Worm (Caenorhabditis elegans) whole organism, young adult: Measurements from ENCODE around the gene octr-1.

Experiments
- B0336.3 ChIP-seq: fragments of 200-800 bp; sonication (Bioruptor generic); IDR thresholded peaks from 2 replicates; pipeline ENCODE4 v1.3.6; 2022; ENCODE audit warnings: missing genetic modification characterization, missing compliant biosample characterization
- C06A6.2 ChIP-seq: fragments of 200-800 bp; sonication (Bioruptor generic); conservative IDR thresholded peaks from 2 replicates; pipeline ENCODE4 v1.3.6; 2022; ENCODE audit warnings: missing genetic modification characterization, missing compliant biosample characterization
- F37B4.10 ChIP-seq: fragments of 200-800 bp; sonication (Bioruptor generic); IDR thresholded peaks from 2 replicates; pipeline ENCODE4 v1.3.6; 2022; ENCODE audit warnings: missing genetic modification characterization, missing compliant biosample characterization
- F52B5.7 ChIP-seq: sonication (generic microtip); optimal IDR thresholded peaks from 2 replicates; lab custom pipeline; 2016; ENCODE audit warnings: mild to moderate bottlenecking, missing genetic modification characterization, missing compliant biosample characterization
- F55B11.4 ChIP-seq: sonication (generic microtip); optimal IDR thresholded peaks from 2 replicates; lab custom pipeline; 2016; ENCODE audit warnings: missing compliant biosample characterization, missing genetic modification characterization, borderline replicate concordance; ENCODE audit not compliant: insufficient read depth
- F57A8.1 ChIP-seq: fragments of 200-800 bp; sonication (Bioruptor generic); optimal IDR thresholded peaks from 2 replicates; lab custom pipeline; 2018; ENCODE audit warnings: mild to moderate bottlenecking, missing genetic modification characterization, moderate library complexity, missing compliant biosample characterization
- T07F8.4 ChIP-seq: sonication (generic microtip); optimal IDR thresholded peaks from 2 replicates; lab custom pipeline; 2016; ENCODE audit warnings: mild to moderate bottlenecking, missing genetic modification characterization, moderate library complexity, missing compliant biosample characterization
- Y56A3A.18 ChIP-seq: fragments of 200-800 bp; sonication (Bioruptor generic); IDR thresholded peaks from 2 replicates; pipeline ENCODE4 v1.3.6; 2022; ENCODE audit warnings: missing genetic modification reagents, missing genetic modification characterization, missing compliant biosample characterization
- aptf-3 ChIP-seq: fragments of 200-800 bp; sonication (Bioruptor generic); IDR thresholded peaks from 2 replicates; pipeline ENCODE4 v1.3.6; 2022; ENCODE audit warnings: missing genetic modification characterization, missing compliant biosample characterization
- attf-3 ChIP-seq: fragments of 200-800 bp; sonication (Bioruptor generic); conservative IDR thresholded peaks from 2 replicates; pipeline ENCODE4 v1.3.6; 2022; ENCODE audit warnings: missing genetic modification reagents, missing genetic modification characterization, missing compliant biosample characterization
- cebp-1 ChIP-seq, 2 experiments: fragments of 200-800 bp in 1 of 2; sonication (Bioruptor generic) in 1 of 2; sonication (generic microtip) in 1 of 2; IDR thresholded peaks in 1 of 2; optimal IDR thresholded peaks in 1 of 2; 2 replicates each; pipeline versions ENCODE4 v1.3.6 to Lab custom; 2017 to 2022; ENCODE audit warnings: missing compliant biosample characterization in 2 of 2, missing genetic modification characterization in 2 of 2, mild to moderate bottlenecking in 1 of 2, missing genetic modification reagents in 1 of 2, moderate library complexity in 1 of 2
- cebp-2 ChIP-seq: fragments of 200-800 bp; sonication (Bioruptor generic); IDR thresholded peaks from 2 replicates; pipeline ENCODE4 v1.3.6; 2022; ENCODE audit warnings: missing genetic modification characterization, missing compliant biosample characterization
- ceh-100 ChIP-seq: fragments of 200-800 bp; sonication (Bioruptor generic); IDR thresholded peaks from 2 replicates; pipeline ENCODE4 v1.3.6; 2022; ENCODE audit warnings: missing genetic modification reagents, missing genetic modification characterization, missing compliant biosample characterization
- ceh-27 ChIP-seq: fragments of 200-800 bp; sonication (Bioruptor generic); optimal IDR thresholded peaks from 2 replicates; lab custom pipeline; 2018; ENCODE audit warnings: mild to moderate bottlenecking, missing genetic modification characterization, moderate library complexity, missing compliant biosample characterization
- ceh-40 ChIP-seq: fragments of 200-800 bp; sonication (Bioruptor generic); IDR thresholded peaks from 2 replicates; pipeline ENCODE4 v1.3.6; 2022; ENCODE audit warnings: missing genetic modification characterization, missing compliant biosample characterization
- ceh-58 ChIP-seq: fragments of 200-800 bp; sonication (Bioruptor generic); IDR thresholded peaks from 2 replicates; pipeline ENCODE4 v1.3.6; 2022; ENCODE audit warnings: missing genetic modification characterization, missing compliant biosample characterization
- chd-7 ChIP-seq: sonication (generic microtip); optimal IDR thresholded peaks from 2 replicates; lab custom pipeline; 2016; ENCODE audit warnings: mild to moderate bottlenecking, missing genetic modification characterization, moderate library complexity, missing compliant biosample characterization
- dpff-1 ChIP-seq: sonication (generic microtip); optimal IDR thresholded peaks from 2 replicates; lab custom pipeline; 2017; ENCODE audit warnings: mild to moderate bottlenecking, missing genetic modification characterization, missing compliant biosample characterization
- egl-18 ChIP-seq: fragments of 200-800 bp; sonication (Bioruptor generic); IDR thresholded peaks from 2 replicates; pipeline ENCODE4 v1.3.6; 2022; ENCODE audit warnings: missing genetic modification reagents, missing genetic modification characterization, missing compliant biosample characterization
- egrh-3 ChIP-seq: fragments of 200-800 bp; sonication (Bioruptor generic); IDR thresholded peaks from 2 replicates; pipeline ENCODE4 v1.3.6; 2022; ENCODE audit warnings: missing genetic modification reagents, missing genetic modification characterization, missing compliant biosample characterization
- ekl-4 ChIP-seq: fragments of 200-800 bp; sonication (Bioruptor generic); IDR thresholded peaks from 2 replicates; pipeline ENCODE4 v1.3.6; 2022; ENCODE audit warnings: missing genetic modification reagents, missing genetic modification characterization, missing compliant biosample characterization
- ets-4 ChIP-seq: fragments of 200-800 bp; sonication (Bioruptor generic); optimal IDR thresholded peaks from 2 replicates; lab custom pipeline; 2018; ENCODE audit warnings: mild to moderate bottlenecking, missing genetic modification characterization, missing compliant biosample characterization
- hmg-1.2 ChIP-seq: fragments of 200-800 bp; sonication (Bioruptor generic); IDR thresholded peaks from 2 replicates; pipeline ENCODE4 v1.3.6; 2022; ENCODE audit warnings: missing genetic modification reagents, missing genetic modification characterization, missing compliant biosample characterization
- hrde-1 ChIP-seq: sonication (generic microtip); optimal IDR thresholded peaks from 2 replicates; lab custom pipeline; 2016; ENCODE audit warnings: missing genetic modification characterization, mild to moderate bottlenecking, missing compliant biosample characterization, moderate library complexity, missing genotype, missing genetic modification reagents, borderline replicate concordance
- lin-26 ChIP-seq: fragments of 200-800 bp; sonication (Bioruptor generic); IDR thresholded peaks from 2 replicates; pipeline ENCODE4 v1.3.6; 2022; ENCODE audit warnings: missing genetic modification reagents, missing genetic modification characterization, missing compliant biosample characterization
- lin-40 ChIP-seq: sonication (generic microtip); optimal IDR thresholded peaks from 2 replicates; lab custom pipeline; 2016; ENCODE audit warnings: missing genetic modification characterization, mild to moderate bottlenecking, missing compliant biosample characterization, missing genotype, missing genetic modification reagents
- lsl-1 ChIP-seq: fragments of 200-800 bp; sonication (Bioruptor generic); optimal IDR thresholded peaks from 2 replicates; lab custom pipeline; 2018; ENCODE audit warnings: mild to moderate bottlenecking, missing genetic modification characterization, moderate library complexity, missing compliant biosample characterization
- madf-10 ChIP-seq: sonication (generic microtip); optimal IDR thresholded peaks from 2 replicates; lab custom pipeline; 2016; ENCODE audit warnings: mild to moderate bottlenecking, missing genetic modification characterization, missing compliant biosample characterization
- mel-28 ChIP-seq: sonication (generic microtip); optimal IDR thresholded peaks from 2 replicates; lab custom pipeline; 2016; ENCODE audit warnings: borderline replicate concordance, mild to moderate bottlenecking, missing genetic modification characterization, missing compliant biosample characterization
- mxl-1 ChIP-seq: sonication (generic microtip); optimal IDR thresholded peaks from 2 replicates; lab custom pipeline; 2016; ENCODE audit warnings: missing genetic modification characterization, missing compliant biosample characterization
- nhr-27 ChIP-seq: fragments of 200-800 bp; sonication (Bioruptor generic); optimal IDR thresholded peaks from 2 replicates; lab custom pipeline; 2018; ENCODE audit warnings: mild to moderate bottlenecking, missing genetic modification characterization, moderate library complexity, missing compliant biosample characterization
- nhr-80 ChIP-seq: sonication (generic microtip); optimal IDR thresholded peaks from 2 replicates; lab custom pipeline; 2016; ENCODE audit warnings: missing genetic modification characterization, missing compliant biosample characterization
- repo-1 ChIP-seq: sonication (generic microtip); optimal IDR thresholded peaks from 2 replicates; lab custom pipeline; 2017; ENCODE audit warnings: mild to moderate bottlenecking, missing genetic modification characterization, missing compliant biosample characterization
- rpc-1 ChIP-seq, 2 experiments: fragments of 150-350 bp in 1 of 2; sonication (generic microtip) in 1 of 2; optimal IDR thresholded peaks; 2 replicates each; lab custom pipeline; 2014 to 2018; ENCODE audit warnings: missing biosample characterization in 1 of 2, missing genetic modification characterization in 1 of 2, missing genetic modification reagents in 1 of 2, missing genotype in 1 of 2
- sdz-38 ChIP-seq: sonication (generic microtip); optimal IDR thresholded peaks from 2 replicates; lab custom pipeline; 2016; ENCODE audit warnings: missing genotype, missing genetic modification characterization, missing compliant biosample characterization
- sea-2 ChIP-seq: fragments of 200-800 bp; sonication (Bioruptor generic); IDR thresholded peaks from 2 replicates; pipeline ENCODE4 v1.3.6; 2022; ENCODE audit warnings: missing genetic modification characterization, missing compliant biosample characterization
- snpc-4 ChIP-seq, 5 experiments: fragments of 150-350 bp in 1 of 5; sonication (generic microtip) in 4 of 5; optimal IDR thresholded peaks; 2 replicates each; lab custom pipeline; 2014 to 2018; ENCODE audit warnings: missing genetic modification characterization in 5 of 5, missing biosample characterization in 3 of 5, antibody characterized with exemption in 2 of 5, mild to moderate bottlenecking in 2 of 5, missing compliant biosample characterization in 2 of 5, missing genotype in 2 of 5, moderate library complexity in 2 of 5, missing genetic modification reagents in 1 of 5
- tlf-1 ChIP-seq: fragments of 200-800 bp; sonication (Bioruptor generic); optimal IDR thresholded peaks from 2 replicates; lab custom pipeline; 2018; ENCODE audit warnings: mild to moderate bottlenecking, missing genetic modification characterization, missing compliant biosample characterization
- unc-130 ChIP-seq: sonication (generic microtip); optimal IDR thresholded peaks from 2 replicates; lab custom pipeline; 2016; ENCODE audit warnings: missing genetic modification reagents, missing genetic modification characterization, missing compliant biosample characterization
- zfh-2 ChIP-seq: fragments of 200-800 bp; sonication (Bioruptor generic); conservative IDR thresholded peaks from 2 replicates; pipeline ENCODE4 v1.3.6; 2022; ENCODE audit warnings: missing genetic modification reagents, missing genetic modification characterization, missing compliant biosample characterization

octr-1 gene

DNA sequence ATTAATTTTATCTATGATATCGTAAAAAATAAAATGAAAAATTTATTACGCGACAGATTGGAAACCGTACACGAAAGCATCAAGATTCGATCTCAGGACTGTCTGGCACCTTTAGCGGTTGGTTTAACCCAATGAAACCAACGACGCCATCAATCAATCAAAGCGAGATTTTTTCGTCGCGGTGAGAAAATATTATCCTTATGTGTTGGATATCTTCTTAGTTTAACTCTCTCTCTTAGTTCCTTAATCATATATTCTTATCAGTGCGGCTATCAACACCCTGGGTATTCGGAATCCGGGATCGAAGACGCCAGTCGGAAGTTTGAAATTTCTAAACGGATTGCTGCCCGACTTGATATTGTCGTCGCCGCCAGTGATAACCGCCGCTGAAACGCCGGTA is 6.0 kb downstream of the octr-1 start:
- TF ChIP-seq F52B5.7: no peak
- TF ChIP-seq nhr-27 (tag; lab: Kevin White, UChicago): no peak
- TF ChIP-seq mel-28: no peak
- no peak for TF ChIP-seq dpff-1
- TF ChIP-seq chd-7 (tag; lab: Kevin White, UChicago): no peak
- TF ChIP-seq rpc-1 (optimal IDR thresholded peaks at IDR 0.05; lab: Kevin White, UChicago): no peak
- no peak for TF ChIP-seq rpc-1 (tag; optimal IDR thresholded peaks at IDR 0.05; lab: Kevin White, UChicago)
- no peak for TF ChIP-seq F57A8.1 (GFP tag; lab: Kevin White, UChicago)
- no peak for TF ChIP-seq T07F8.4 (tag; lab: Kevin White, UChicago)
- TF ChIP-seq mxl-1 (tag; lab: Kevin White, UChicago): no peak
- TF ChIP-seq ceh-40 (GFP tag; lab: Robert Waterston, UW): no peak
- TF ChIP-seq ceh-58 (GFP tag; lab: Robert Waterston, UW): no peak
- TF ChIP-seq ets-4: no peak
- TF ChIP-seq egl-18 (GFP tag; lab: Robert Waterston, UW): no peak
- no peak for TF ChIP-seq hrde-1 (tag; lab: Kevin White, UChicago)
- no peak for TF ChIP-seq unc-130 (GFP tag; lab: Kevin White, UChicago)
- TF ChIP-seq sdz-38 (tag; lab: Kevin White, UChicago): no peak
- TF ChIP-seq F37B4.10 (GFP tag; lab: Robert Waterston, UW): no peak

DNA sequence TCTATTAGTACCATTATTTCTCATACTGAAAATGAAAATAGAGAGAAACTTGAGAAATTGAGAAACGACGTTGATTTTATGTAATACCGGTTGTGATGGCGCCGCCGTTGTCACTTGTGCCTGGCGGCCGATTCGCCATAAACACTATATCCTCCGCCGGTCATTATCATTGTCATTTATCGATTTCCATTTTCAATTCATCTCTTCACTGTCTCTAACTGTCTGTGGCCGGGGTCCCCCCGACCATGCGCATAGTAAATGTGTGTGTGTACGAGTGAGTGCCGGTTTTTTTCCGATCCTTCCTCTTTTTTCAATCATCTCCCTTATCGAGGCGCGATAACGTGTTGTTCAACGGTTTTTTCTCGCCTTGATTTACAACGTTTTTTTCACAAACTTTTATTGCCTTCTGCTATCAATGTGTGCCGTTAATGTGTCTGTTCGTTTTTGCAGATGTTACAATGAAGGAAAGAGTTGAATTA is 7.7 kb downstream of the octr-1 start, which contains the start of gene F14D12.1:
F14D12.1 (plus strand) TSS at position 429 of the 479 bp plus-strand sequence.
- TF ChIP-seq Y56A3A.18 (GFP tag; lab: Robert Waterston, UW) (no peak), madf-10 (tag; lab: Kevin White, UChicago) (no peak), F52B5.7 (no peak), attf-3 (GFP tag; lab: Robert Waterston, UW) (no peak), chd-7 (tag; lab: Kevin White, UChicago) (no peak), aptf-3 (no peak)

DNA sequence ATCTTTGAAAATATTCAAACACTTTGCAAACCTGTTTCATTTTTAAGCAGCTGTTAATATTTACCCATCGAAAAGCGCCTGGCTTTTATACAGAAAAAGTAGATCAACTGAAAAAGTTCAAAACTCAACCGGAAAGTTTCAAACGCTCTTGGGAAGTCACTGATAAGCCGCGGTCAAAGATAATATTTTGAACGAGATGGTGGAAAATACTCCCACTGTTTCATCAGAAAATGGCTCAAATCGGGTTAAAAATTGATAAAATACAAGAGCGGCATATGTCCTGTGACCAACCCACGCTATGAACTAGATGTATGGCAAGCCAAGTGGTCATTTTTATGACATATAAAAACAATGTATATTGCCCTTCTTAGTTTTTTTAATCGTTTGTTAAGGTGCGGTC is 11.8 kb downstream of the octr-1 start, which contains the start of gene sulp-2:
sulp-2 (minus strand) TSS at position 107 of the 400 bp plus-strand sequence.
- peak; percentile 31 for TF ChIP-seq nhr-80 (tag; lab: Kevin White, UChicago)
- TF ChIP-seq ekl-4: no peak

DNA sequence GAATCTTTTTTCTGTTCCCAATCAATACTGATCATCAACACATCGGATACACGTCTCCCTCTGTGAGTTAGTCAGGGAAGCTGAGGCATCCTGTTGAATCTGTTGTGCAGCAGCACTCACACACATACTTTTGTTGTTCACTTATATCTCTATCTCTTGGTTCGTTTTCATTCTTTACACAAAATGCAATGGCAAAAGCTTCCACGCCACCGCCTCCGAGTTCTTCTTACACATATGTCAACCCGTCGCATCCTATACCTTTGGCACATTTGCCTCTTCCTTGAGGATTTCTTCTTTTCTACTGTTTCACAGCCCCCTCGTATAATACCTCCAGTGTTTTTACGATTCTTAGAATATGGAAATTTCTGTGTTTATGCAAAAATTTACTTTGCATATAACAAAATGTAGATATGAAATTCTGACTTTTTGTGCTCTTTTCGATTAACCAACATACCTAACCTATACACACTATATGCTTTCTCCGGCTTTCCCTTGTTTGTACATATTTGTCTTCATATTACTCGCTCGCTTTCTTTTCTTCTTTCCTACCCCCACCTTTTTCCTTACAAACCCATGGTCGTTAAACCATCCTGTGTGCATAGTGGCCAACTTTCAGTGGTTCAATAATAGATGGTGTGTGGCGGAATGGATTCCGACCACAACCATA is 18.4 kb downstream of the octr-1 start, which contains the start of gene unc-97:
unc-97 (plus strand) TSS at position 617 of the 667 bp plus-strand sequence.
- TF ChIP-seq tlf-1 (GFP tag; lab: Kevin White, UChicago): no peak
- no peak for TF ChIP-seq ceh-100 (GFP tag; lab: Robert Waterston, UW)
- TF ChIP-seq F55B11.4 (tag; lab: Kevin White, UChicago): no peak
- no peak for TF ChIP-seq cebp-1 (GFP tag; IDR thresholded peaks at IDR 0.05; lab: Robert Waterston, UW)
- no peak for TF ChIP-seq cebp-1 (tag; optimal IDR thresholded peaks at IDR 0.05; lab: Kevin White, UChicago)
- TF ChIP-seq F57A8.1 (GFP tag; lab: Kevin White, UChicago): no peak
- TF ChIP-seq B0336.3 (GFP tag; lab: Robert Waterston, UW): no peak

DNA sequence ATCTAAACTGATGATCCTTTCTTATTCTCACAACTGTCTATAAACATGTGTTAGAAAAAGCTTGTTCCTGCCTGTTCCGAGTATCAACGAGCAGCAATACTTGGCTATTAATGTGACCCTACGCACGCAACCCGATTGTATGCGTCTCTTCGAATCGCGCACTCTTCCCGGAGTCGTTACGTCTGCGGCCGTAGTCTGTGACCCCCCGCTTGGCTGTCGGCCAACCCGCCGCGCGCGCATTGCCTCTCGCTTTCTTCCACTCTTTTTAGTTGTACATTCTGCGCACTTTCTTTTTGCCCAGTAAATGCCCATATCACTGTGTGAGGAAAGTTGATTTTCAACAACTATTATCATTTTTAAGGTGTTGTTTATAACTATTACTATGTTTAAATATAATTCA is 19.2 kb downstream of the octr-1 start:
- TF ChIP-seq lsl-1 (GFP tag; lab: Kevin White, UChicago) (no peak), repo-1 (tag; lab: Kevin White, UChicago) (no peak), F55B11.4 (tag; lab: Kevin White, UChicago) (no peak), cebp-2 (GFP tag; lab: Robert Waterston, UW) (0 out of 2 replicates have a peak, but pooled peaks have one; percentile 34), C06A6.2 (no peak), lin-40 (no peak), snpc-4 (GFP tag; optimal IDR thresholded peaks at IDR 0.05; lab: Kevin White, UChicago) (no peak), snpc-4 (tag; optimal IDR thresholded peaks at IDR 0.05; lab: Kevin White, UChicago) (no peak), zfh-2 (GFP tag; lab: Robert Waterston, UW) (peak; percentile 83), ceh-27 (GFP tag; lab: Kevin White, UChicago) (peak; percentile 31), B0336.3 (GFP tag; lab: Robert Waterston, UW) (no peak), sea-2 (GFP tag; lab: Robert Waterston, UW) (no peak), egrh-3 (no peak), lin-26 (GFP tag; lab: Robert Waterston, UW) (no peak), hmg-1.2 (GFP tag; lab: Robert Waterston, UW) (peak; percentile 59; the same call in 1 of the 2 replicates)
